Worm (Caenorhabditis elegans) whole organism, early embryonic: ENCODE results near the gene slc-17.3.

Experiments used
- F13C5.2 ChIP-seq: sonication (generic microtip); optimal IDR thresholded peaks from 2 replicates; lab custom pipeline; 2017; ENCODE audit warnings: mild to moderate bottlenecking, missing genetic modification characterization, inconsistent platforms, missing compliant biosample characterization
- aly-1 ChIP-seq: sonication (generic microtip); optimal IDR thresholded peaks from 2 replicates; lab custom pipeline; 2016; ENCODE audit warnings: missing genetic modification characterization, missing compliant biosample characterization
- ama-1 ChIP-seq: fragments of 150-350 bp; optimal IDR thresholded peaks from 2 replicates; lab custom pipeline; 2014
- ceh-13 ChIP-seq: fragments of 200-800 bp; sonication (Bioruptor generic); optimal IDR thresholded peaks from 2 replicates; lab custom pipeline; 2018; ENCODE audit warnings: mild to moderate bottlenecking, missing genetic modification characterization, missing compliant biosample characterization
- ceh-36 ChIP-seq: sonication (generic microtip); optimal IDR thresholded peaks from 2 replicates; lab custom pipeline; 2016; ENCODE audit warnings: missing genetic modification characterization, inconsistent platforms, missing compliant biosample characterization
- hmbx-1 ChIP-seq: sonication (generic microtip); optimal IDR thresholded peaks from 2 replicates; lab custom pipeline; 2016; ENCODE audit warnings: mild to moderate bottlenecking, missing genetic modification characterization, missing compliant biosample characterization
- hnd-1 ChIP-seq: sonication (generic microtip); optimal IDR thresholded peaks from 2 replicates; lab custom pipeline; 2016; ENCODE audit warnings: missing genetic modification characterization, missing compliant biosample characterization
- pes-1 ChIP-seq: fragments of 200-800 bp; sonication (Bioruptor generic); IDR thresholded peaks from 2 replicates; pipeline ENCODE4 v1.3.6; 2022; ENCODE audit warnings: missing genetic modification reagents, missing genetic modification characterization, missing compliant biosample characterization
- scrt-1 ChIP-seq: fragments of 200-800 bp; sonication (Bioruptor generic); IDR thresholded peaks from 2 replicates; pipeline ENCODE4 v1.3.6; 2022; ENCODE audit warnings: missing genetic modification characterization, missing compliant biosample characterization
- tbx-37 ChIP-seq: fragments of 200-800 bp; sonication (Bioruptor generic); conservative IDR thresholded peaks from 2 replicates; pipeline ENCODE4 v1.3.6; 2022; ENCODE audit warnings: missing genetic modification reagents, missing genetic modification characterization, missing compliant biosample characterization
- tra-4 ChIP-seq: sonication (generic microtip); optimal IDR thresholded peaks from 2 replicates; lab custom pipeline; 2017; ENCODE audit warnings: missing genetic modification characterization, missing compliant biosample characterization

DNA sequence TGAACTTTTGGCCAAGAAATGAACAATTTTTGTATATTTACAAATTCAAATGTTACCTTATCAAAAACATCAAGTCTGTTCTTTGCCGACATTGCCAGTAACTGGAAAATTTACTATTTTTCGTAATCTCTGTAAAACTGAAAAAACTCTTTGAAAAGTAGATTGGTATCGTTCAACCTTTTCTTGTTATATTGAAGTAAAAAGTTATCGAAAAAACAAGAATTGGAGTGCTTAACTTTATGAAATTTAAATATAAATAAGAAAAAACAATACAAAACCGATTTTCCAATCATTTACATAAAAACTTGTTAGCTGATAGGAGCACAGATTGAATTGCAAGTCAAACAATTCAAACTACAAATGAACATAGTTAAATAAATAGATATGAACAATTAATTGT lies 19.8 kb upstream of the slc-17.3 start, which contains the start of gene ZK688.11:
- TF ChIP-seq tbx-37 (GFP tag; lab: Robert Waterston, UW) (no peak), hnd-1 (tag; lab: Kevin White, UChicago) (no peak), ceh-13 (GFP tag; lab: Kevin White, UChicago) (no peak), scrt-1 (GFP tag; lab: Robert Waterston, UW) (no peak), pes-1 (GFP tag; lab: Robert Waterston, UW) (no peak), tra-4 (tag; lab: Kevin White, UChicago) (no peak), F13C5.2 (tag; lab: Kevin White, UChicago) (no peak), hmbx-1 (tag; lab: Kevin White, UChicago) (no peak), ama-1 (lab: Kevin White, UChicago) (no peak), ceh-36 (tag; lab: Kevin White, UChicago) (no peak), aly-1 (tag; lab: Kevin White, UChicago) (no peak)
